Worm (Caenorhabditis elegans) whole organism, early embryonic: ENCODE data around the gene mbl-1.

Source experiments
- B0310.2 ChIP-seq: sonication (generic microtip); optimal IDR thresholded peaks from 2 replicates; lab custom pipeline; 2016; ENCODE audit warnings: mild to moderate bottlenecking, missing genetic modification characterization, missing compliant biosample characterization
- aly-1 ChIP-seq: sonication (generic microtip); optimal IDR thresholded peaks from 2 replicates; lab custom pipeline; 2016; ENCODE audit warnings: missing genetic modification characterization, missing compliant biosample characterization
- ama-1 ChIP-seq: fragments of 150-350 bp; optimal IDR thresholded peaks from 2 replicates; lab custom pipeline; 2014
- ceh-13 ChIP-seq: fragments of 200-800 bp; sonication (Bioruptor generic); optimal IDR thresholded peaks from 2 replicates; lab custom pipeline; 2018; ENCODE audit warnings: mild to moderate bottlenecking, missing genetic modification characterization, missing compliant biosample characterization
- ceh-36 ChIP-seq: sonication (generic microtip); optimal IDR thresholded peaks from 2 replicates; lab custom pipeline; 2016; ENCODE audit warnings: missing genetic modification characterization, inconsistent platforms, missing compliant biosample characterization
- ets-7 ChIP-seq: sonication (generic microtip); optimal IDR thresholded peaks from 2 replicates; lab custom pipeline; 2016; ENCODE audit warnings: missing genotype, missing genetic modification characterization, missing compliant biosample characterization
- flt-1 ChIP-seq: fragments of 200-800 bp; sonication (Bioruptor generic); IDR thresholded peaks from 2 replicates; pipeline ENCODE4 v1.3.6; 2022; ENCODE audit warnings: missing genetic modification characterization, missing compliant biosample characterization
- hnd-1 ChIP-seq: sonication (generic microtip); optimal IDR thresholded peaks from 2 replicates; lab custom pipeline; 2016; ENCODE audit warnings: missing genetic modification characterization, missing compliant biosample characterization
- tra-4 ChIP-seq: sonication (generic microtip); optimal IDR thresholded peaks from 2 replicates; lab custom pipeline; 2017; ENCODE audit warnings: missing genetic modification characterization, missing compliant biosample characterization

DNA sequence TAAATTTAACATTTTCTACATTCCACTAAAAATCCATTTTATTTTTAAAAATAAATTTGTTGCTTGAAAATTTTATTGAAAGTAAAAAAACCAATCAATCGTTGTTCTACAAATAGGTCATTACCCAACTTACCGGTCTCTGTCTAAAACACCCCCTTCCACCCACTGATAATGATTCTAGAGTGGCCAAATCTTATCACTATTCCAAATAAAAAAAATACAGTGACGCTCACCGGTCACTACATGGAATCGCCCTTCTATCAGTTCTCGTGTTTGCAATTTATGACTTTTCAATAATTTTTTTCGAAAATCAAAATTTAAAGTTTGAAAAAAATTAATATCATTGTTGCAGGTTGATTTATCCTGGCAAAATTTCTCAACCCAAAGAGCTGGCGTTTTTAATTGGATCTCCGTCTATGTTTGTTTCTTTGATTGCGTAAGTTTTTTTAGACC is 14.9 kb upstream of the mbl-1 start, which contains the start of the genes F52G3.1 and F52G3.7:
- TF ChIP-seq ets-7 (tag; lab: Kevin White, UChicago) (no peak), aly-1 (tag; lab: Kevin White, UChicago) (no peak), hnd-1 (tag; lab: Kevin White, UChicago) (no peak), flt-1 (GFP tag; lab: Robert Waterston, UW) (no peak), ama-1 (no peak), ceh-36 (tag; lab: Kevin White, UChicago) (no peak), tra-4 (no peak), B0310.2 (no peak), ceh-13 (GFP tag; lab: Kevin White, UChicago) (no peak)
